Fruit fly (Drosophila melanogaster) whole organism, wandering third instar larva: ENCODE results near the gene p53.

Source experiments
- Abd-B ChIP-seq: fragments of >200 bp; optimal IDR thresholded peaks from 2 replicates; lab custom pipeline; 2017; ENCODE audit warnings: missing biosample characterization, missing genetic modification characterization
- CG32264 ChIP-seq: fragments of 200-800 bp; sonication (Bioruptor generic); optimal IDR thresholded peaks from 2 replicates; lab custom pipeline; 2016; ENCODE audit warnings: missing biosample characterization, missing genetic modification characterization
- CG9705 ChIP-seq: fragments of 200-800 bp; sonication (Bioruptor generic); optimal IDR thresholded peaks from 2 replicates; lab custom pipeline; 2018; ENCODE audit warnings: missing biosample characterization, mild to moderate bottlenecking, missing genetic modification characterization
- CrebA ChIP-seq: fragments of 200-800 bp; sonication (Bioruptor generic); optimal IDR thresholded peaks from 2 replicates; lab custom pipeline; 2016; ENCODE audit warnings: missing biosample characterization, mild to moderate bottlenecking, missing genetic modification characterization, borderline replicate concordance
- Dfd ChIP-seq: fragments of >200 bp; optimal IDR thresholded peaks from 2 replicates; lab custom pipeline; 2017; ENCODE audit warnings: missing biosample characterization, missing genetic modification characterization
- Dif ChIP-seq: fragments of 200-275, 200-300 bp; sonication (Bioruptor generic); optimal IDR thresholded peaks from 2 replicates; lab custom pipeline; 2018; ENCODE audit warnings: missing biosample characterization, missing genetic modification characterization; ENCODE audit not compliant: partially characterized antibody
- GATAd ChIP-seq: sonication (Bioruptor generic); optimal IDR thresholded peaks from 2 replicates; lab custom pipeline; 2016; ENCODE audit warnings: missing biosample characterization, missing genetic modification characterization
- HLH106 ChIP-seq: fragments of 200-800 bp; optimal IDR thresholded peaks from 3 replicates; lab custom pipeline; 2019; ENCODE audit warnings: missing biosample characterization, mild to moderate bottlenecking, missing genetic modification characterization, moderate library complexity
- Hnf4 ChIP-seq: fragments of 200-800 bp; sonication (Bioruptor generic); optimal IDR thresholded peaks from 2 replicates; lab custom pipeline; 2016; ENCODE audit warnings: missing biosample characterization, mild to moderate bottlenecking, missing genetic modification characterization
- Hr78 ChIP-seq: fragments of >200 bp; optimal IDR thresholded peaks from 2 replicates; lab custom pipeline; 2017; ENCODE audit warnings: missing biosample characterization, missing genetic modification characterization
- Hr83 ChIP-seq: fragments of 200-300 bp; sonication (Bioruptor generic); optimal IDR thresholded peaks from 2 replicates; lab custom pipeline; 2016; ENCODE audit warnings: missing biosample characterization, mild to moderate bottlenecking, missing genetic modification characterization, moderate library complexity; ENCODE audit not compliant: poor library complexity, severe bottlenecking
- Jra ChIP-seq: sonication (Bioruptor generic); optimal IDR thresholded peaks from 2 replicates; lab custom pipeline; 2016; ENCODE audit warnings: missing biosample characterization, missing genetic modification characterization
- Mio ChIP-seq: sonication (Bioruptor generic); optimal IDR thresholded peaks from 2 replicates; lab custom pipeline; 2016; ENCODE audit warnings: missing biosample characterization, missing genetic modification characterization
- Myc ChIP-seq: fragments of >200 bp; optimal IDR thresholded peaks from 2 replicates; lab custom pipeline; 2017
- N ChIP-seq: fragments of >200 bp; optimal IDR thresholded peaks from 2 replicates; lab custom pipeline; 2018; ENCODE audit warnings: missing biosample characterization, missing external identifiers, missing genetic modification characterization
- OdsH ChIP-seq: fragments of 200-800 bp; sonication (Bioruptor generic); optimal IDR thresholded peaks from 2 replicates; lab custom pipeline; 2016; ENCODE audit warnings: missing biosample characterization, mild to moderate bottlenecking, missing genetic modification characterization
- Rel ChIP-seq, 2 experiments: fragments of 200-800 bp; sonication (Bioruptor generic) in 1 of 2; optimal IDR thresholded peaks; 2 replicates in 1 of 2; 3 replicates in 1 of 2; lab custom pipeline; 2016 to 2019; ENCODE audit warnings: mild to moderate bottlenecking in 2 of 2, missing biosample characterization in 2 of 2, missing genetic modification characterization in 2 of 2, moderate library complexity in 1 of 2
- Sp1 ChIP-seq: fragments of 200-800 bp; sonication (Bioruptor generic); optimal IDR thresholded peaks from 3 replicates; lab custom pipeline; 2019; ENCODE audit warnings: missing biosample characterization, mild to moderate bottlenecking, missing genetic modification characterization, moderate library complexity
- Vsx2 ChIP-seq: fragments of 200-300, 225-300 bp; sonication (Bioruptor generic); optimal IDR thresholded peaks from 2 replicates; lab custom pipeline; 2018; ENCODE audit warnings: missing biosample characterization, missing genetic modification characterization; ENCODE audit not compliant: partially characterized antibody
- br ChIP-seq: fragments of 200-800 bp; sonication (Bioruptor generic); optimal IDR thresholded peaks from 2 replicates; lab custom pipeline; 2016; ENCODE audit warnings: missing biosample characterization, missing genetic modification characterization
- brk ChIP-seq: fragments of 200-800 bp; sonication (Bioruptor generic); optimal IDR thresholded peaks from 2 replicates; lab custom pipeline; 2016; ENCODE audit warnings: missing biosample characterization, mild to moderate bottlenecking, missing genetic modification characterization
- dl ChIP-seq, 2 experiments: fragments of 175-275, 200-275 bp in 1 of 2; fragments of 200-275 bp in 1 of 2; sonication (Bioruptor generic); optimal IDR thresholded peaks; lab custom pipeline; 2018; ENCODE audit warnings: mild to moderate bottlenecking in 2 of 2, missing biosample characterization in 2 of 2, missing genetic modification characterization in 2 of 2, moderate library complexity in 2 of 2; ENCODE audit not compliant: partially characterized antibody in 2 of 2, insufficient read depth in 1 of 2
- dmrt93B ChIP-seq: fragments of 200-800 bp; sonication (Bioruptor generic); optimal IDR thresholded peaks from 2 replicates; lab custom pipeline; 2018; ENCODE audit warnings: missing biosample characterization, mild to moderate bottlenecking, missing genetic modification characterization
- dsf ChIP-seq: sonication (Bioruptor generic); optimal IDR thresholded peaks from 2 replicates; lab custom pipeline; 2016; ENCODE audit warnings: missing biosample characterization, missing genetic modification characterization, borderline replicate concordance
- ey ChIP-seq: fragments of 200-800 bp; sonication (Bioruptor generic); optimal IDR thresholded peaks from 2 replicates; lab custom pipeline; 2016; ENCODE audit warnings: missing biosample characterization, missing genetic modification characterization
- foxo ChIP-seq, 2 experiments: fragments of 200-800 bp; sonication (Bioruptor generic); optimal IDR thresholded peaks; 2 replicates in 1 of 2; 3 replicates in 1 of 2; lab custom pipeline; 2016 to 2017; ENCODE audit warnings: missing biosample characterization in 2 of 2, missing genetic modification characterization in 2 of 2
- fru ChIP-seq: fragments of 200-800 bp; sonication (Bioruptor generic); optimal IDR thresholded peaks from 3 replicates; lab custom pipeline; 2016; ENCODE audit warnings: missing biosample characterization, mild to moderate bottlenecking, missing genetic modification characterization
- h ChIP-seq: fragments of 200-800 bp; sonication (Bioruptor generic); optimal IDR thresholded peaks from 3 replicates; lab custom pipeline; 2016; ENCODE audit warnings: missing biosample characterization, mild to moderate bottlenecking, missing genetic modification characterization
- jim ChIP-seq: fragments of 175-275, 200-325 bp; sonication (Bioruptor generic); optimal IDR thresholded peaks from 2 replicates; lab custom pipeline; 2016; ENCODE audit warnings: missing biosample characterization, mild to moderate bottlenecking, missing genetic modification characterization
- lola ChIP-seq: fragments of >200 bp; optimal IDR thresholded peaks from 2 replicates; lab custom pipeline; 2017; ENCODE audit warnings: missing biosample characterization, missing genetic modification characterization
- pan ChIP-seq: fragments of >200 bp; optimal IDR thresholded peaks from 2 replicates; lab custom pipeline; 2017
- psq ChIP-seq: fragments of 200-800 bp; sonication (Bioruptor generic); optimal IDR thresholded peaks from 3 replicates; lab custom pipeline; 2017; ENCODE audit warnings: missing biosample characterization, mild to moderate bottlenecking, missing genetic modification characterization, moderate library complexity
- rgr ChIP-seq: fragments of 200-800 bp; sonication (Bioruptor generic); optimal IDR thresholded peaks from 3 replicates; lab custom pipeline; 2016; ENCODE audit warnings: missing biosample characterization, mild to moderate bottlenecking, missing genetic modification characterization
- sage ChIP-seq: fragments of 200-800 bp; sonication (Bioruptor generic); optimal IDR thresholded peaks from 2 replicates; lab custom pipeline; 2016; ENCODE audit warnings: missing biosample characterization, mild to moderate bottlenecking, missing genetic modification characterization
- sv ChIP-seq: fragments of 200-800 bp; sonication (Bioruptor generic); optimal IDR thresholded peaks from 3 replicates; lab custom pipeline; 2016; ENCODE audit warnings: missing biosample characterization, missing genetic modification characterization
- tai ChIP-seq: sonication (Bioruptor generic); optimal IDR thresholded peaks from 2 replicates; lab custom pipeline; 2016; ENCODE audit warnings: missing biosample characterization, missing genetic modification characterization
- usp ChIP-seq: fragments of >200 bp; optimal IDR thresholded peaks from 2 replicates; lab custom pipeline; 2017; ENCODE audit warnings: missing biosample characterization, missing genetic modification characterization
- woc ChIP-seq: sonication (Bioruptor generic); optimal IDR thresholded peaks from 2 replicates; lab custom pipeline; 2016; ENCODE audit warnings: missing biosample characterization, mild to moderate bottlenecking, missing genetic modification characterization

p53 gene

dm6 chr3R:23051639-23052125 is 2.2 kb downstream of the p53 start, which contains the start of gene Gr94a:
Gene Gr94a, plus strand, starts transcription at chr3R:23051689.
- TF ChIP-seq lola (GFP tag; lab: Kevin White, UChicago) (no peak), jim (GFP tag; lab: Kevin White, UChicago) (no peak), dsf (GFP tag; lab: Kevin White, UChicago) (no peak), fru (GFP tag; lab: Kevin White, UChicago) (no peak), Hnf4 (GFP tag; lab: Kevin White, UChicago) (no peak), Dif (GFP tag; lab: Kevin White, UChicago) (no peak), Mio (GFP tag; lab: Kevin White, UChicago) (no peak), br (no peak)

dm6 chr3R:23048690-23049118 is 5.2 kb downstream of the p53 start:
- no peak for TF ChIP-seq usp
- no peak for TF ChIP-seq lola (GFP tag; lab: Kevin White, UChicago)
- peak; percentile 62 for TF ChIP-seq Jra
- TF ChIP-seq CG32264 (GFP tag; lab: Kevin White, UChicago): peak; percentile 1
- no peak for TF ChIP-seq Dfd (GFP tag; lab: Kevin White, UChicago)
- peak in 1 of 2 experiments; percentile 84 for TF ChIP-seq foxo (GFP tag; optimal IDR thresholded peaks at IDR 0.05; lab: Kevin White, UChicago)
- TF ChIP-seq Mio (GFP tag; lab: Kevin White, UChicago): no peak
- TF ChIP-seq Myc: no peak
- no peak for TF ChIP-seq Hr78 (GFP tag; lab: Kevin White, UChicago)
- no peak for TF ChIP-seq jim (GFP tag; lab: Kevin White, UChicago)
- peak; percentile 80 for TF ChIP-seq dmrt93B (GFP tag; lab: Kevin White, UChicago)
- TF ChIP-seq OdsH: peak; percentile 85
- no peak for TF ChIP-seq dl (GFP tag; optimal IDR thresholded peaks at IDR 0.05; lab: Kevin White, UChicago; ENCODE audit: insufficient read depth in 1 of 2, partially characterized antibody in 2 of 2)
- peak; percentile 85 for TF ChIP-seq woc (GFP tag; lab: Kevin White, UChicago)
- peak; percentile 26 for TF ChIP-seq sv
- TF ChIP-seq tai (GFP tag; lab: Kevin White, UChicago): peak; percentile 72
- peak; percentile 57 for TF ChIP-seq dsf (GFP tag; lab: Kevin White, UChicago)
- no peak for TF ChIP-seq Rel (GFP tag; optimal IDR thresholded peaks at IDR 0.05; lab: Kevin White, UChicago)
- TF ChIP-seq Rel (tag; optimal IDR thresholded peaks at IDR 0.05; lab: Kevin White, UChicago): peak; percentile 39
- TF ChIP-seq pan (lab: Kevin White, UChicago): no peak
- TF ChIP-seq Vsx2 (GFP tag; lab: Kevin White, UChicago): no peak
- peak; percentile 89 for TF ChIP-seq HLH106 (tag; lab: Kevin White, UChicago)
- peak; percentile 90 for TF ChIP-seq Sp1 (GFP tag; lab: Kevin White, UChicago)
- TF ChIP-seq brk (GFP tag; lab: Kevin White, UChicago): no peak
- peak; percentile 78 for TF ChIP-seq rgr (GFP tag; lab: Kevin White, UChicago)
- peak; percentile 84 for TF ChIP-seq fru (GFP tag; lab: Kevin White, UChicago)
- peak; percentile 20 for TF ChIP-seq GATAd (GFP tag; lab: Kevin White, UChicago)
- no peak for TF ChIP-seq Dif (GFP tag; lab: Kevin White, UChicago)
- no peak for TF ChIP-seq CrebA (GFP tag; lab: Kevin White, UChicago)
- no peak for TF ChIP-seq Hr83
- peak; percentile 72 for TF ChIP-seq CG9705 (GFP tag; lab: Kevin White, UChicago)
- TF ChIP-seq h: peak; percentile 84
- peak; percentile 54 for TF ChIP-seq Hnf4 (GFP tag; lab: Kevin White, UChicago)
- peak; percentile 71 for TF ChIP-seq psq (GFP tag; lab: Kevin White, UChicago)
- peak; percentile 79 for TF ChIP-seq ey (GFP tag; lab: Kevin White, UChicago)
- no peak for TF ChIP-seq N (GFP tag; lab: Kevin White, UChicago)
- no peak for TF ChIP-seq Abd-B
- peak; percentile 63 for TF ChIP-seq sage
- TF ChIP-seq br: peak; percentile 72
